Fruit fly (Drosophila melanogaster) whole organism, wandering third instar larva: ENCODE data around the gene CG13896.

Source experiments
- Abd-B ChIP-seq: fragments of >200 bp; optimal IDR thresholded peaks from 2 replicates; lab custom pipeline; 2017; ENCODE audit warnings: missing biosample characterization, missing genetic modification characterization
- CG32264 ChIP-seq: fragments of 200-800 bp; sonication (Bioruptor generic); optimal IDR thresholded peaks from 2 replicates; lab custom pipeline; 2016; ENCODE audit warnings: missing biosample characterization, missing genetic modification characterization
- CG9705 ChIP-seq: fragments of 200-800 bp; sonication (Bioruptor generic); optimal IDR thresholded peaks from 2 replicates; lab custom pipeline; 2018; ENCODE audit warnings: missing biosample characterization, mild to moderate bottlenecking, missing genetic modification characterization
- CrebA ChIP-seq: fragments of 200-800 bp; sonication (Bioruptor generic); optimal IDR thresholded peaks from 2 replicates; lab custom pipeline; 2016; ENCODE audit warnings: missing biosample characterization, mild to moderate bottlenecking, missing genetic modification characterization, borderline replicate concordance
- Dfd ChIP-seq: fragments of >200 bp; optimal IDR thresholded peaks from 2 replicates; lab custom pipeline; 2017; ENCODE audit warnings: missing biosample characterization, missing genetic modification characterization
- Dif ChIP-seq: fragments of 200-275, 200-300 bp; sonication (Bioruptor generic); optimal IDR thresholded peaks from 2 replicates; lab custom pipeline; 2018; ENCODE audit warnings: missing biosample characterization, missing genetic modification characterization; ENCODE audit not compliant: partially characterized antibody
- GATAd ChIP-seq: sonication (Bioruptor generic); optimal IDR thresholded peaks from 2 replicates; lab custom pipeline; 2016; ENCODE audit warnings: missing biosample characterization, missing genetic modification characterization
- HLH106 ChIP-seq: fragments of 200-800 bp; optimal IDR thresholded peaks from 3 replicates; lab custom pipeline; 2019; ENCODE audit warnings: missing biosample characterization, mild to moderate bottlenecking, missing genetic modification characterization, moderate library complexity
- Hnf4 ChIP-seq: fragments of 200-800 bp; sonication (Bioruptor generic); optimal IDR thresholded peaks from 2 replicates; lab custom pipeline; 2016; ENCODE audit warnings: missing biosample characterization, mild to moderate bottlenecking, missing genetic modification characterization
- Hr78 ChIP-seq: fragments of >200 bp; optimal IDR thresholded peaks from 2 replicates; lab custom pipeline; 2017; ENCODE audit warnings: missing biosample characterization, missing genetic modification characterization
- Hr83 ChIP-seq: fragments of 200-300 bp; sonication (Bioruptor generic); optimal IDR thresholded peaks from 2 replicates; lab custom pipeline; 2016; ENCODE audit warnings: missing biosample characterization, mild to moderate bottlenecking, missing genetic modification characterization, moderate library complexity; ENCODE audit not compliant: poor library complexity, severe bottlenecking
- Jra ChIP-seq: sonication (Bioruptor generic); optimal IDR thresholded peaks from 2 replicates; lab custom pipeline; 2016; ENCODE audit warnings: missing biosample characterization, missing genetic modification characterization
- Mio ChIP-seq: sonication (Bioruptor generic); optimal IDR thresholded peaks from 2 replicates; lab custom pipeline; 2016; ENCODE audit warnings: missing biosample characterization, missing genetic modification characterization
- Myc ChIP-seq: fragments of >200 bp; optimal IDR thresholded peaks from 2 replicates; lab custom pipeline; 2017
- N ChIP-seq: fragments of >200 bp; optimal IDR thresholded peaks from 2 replicates; lab custom pipeline; 2018; ENCODE audit warnings: missing biosample characterization, missing external identifiers, missing genetic modification characterization
- OdsH ChIP-seq: fragments of 200-800 bp; sonication (Bioruptor generic); optimal IDR thresholded peaks from 2 replicates; lab custom pipeline; 2016; ENCODE audit warnings: missing biosample characterization, mild to moderate bottlenecking, missing genetic modification characterization
- Rel ChIP-seq, 2 experiments: fragments of 200-800 bp; sonication (Bioruptor generic) in 1 of 2; optimal IDR thresholded peaks; 2 replicates in 1 of 2; 3 replicates in 1 of 2; lab custom pipeline; 2016 to 2019; ENCODE audit warnings: mild to moderate bottlenecking in 2 of 2, missing biosample characterization in 2 of 2, missing genetic modification characterization in 2 of 2, moderate library complexity in 1 of 2
- Sp1 ChIP-seq: fragments of 200-800 bp; sonication (Bioruptor generic); optimal IDR thresholded peaks from 3 replicates; lab custom pipeline; 2019; ENCODE audit warnings: missing biosample characterization, mild to moderate bottlenecking, missing genetic modification characterization, moderate library complexity
- Vsx2 ChIP-seq: fragments of 200-300, 225-300 bp; sonication (Bioruptor generic); optimal IDR thresholded peaks from 2 replicates; lab custom pipeline; 2018; ENCODE audit warnings: missing biosample characterization, missing genetic modification characterization; ENCODE audit not compliant: partially characterized antibody
- br ChIP-seq: fragments of 200-800 bp; sonication (Bioruptor generic); optimal IDR thresholded peaks from 2 replicates; lab custom pipeline; 2016; ENCODE audit warnings: missing biosample characterization, missing genetic modification characterization
- brk ChIP-seq: fragments of 200-800 bp; sonication (Bioruptor generic); optimal IDR thresholded peaks from 2 replicates; lab custom pipeline; 2016; ENCODE audit warnings: missing biosample characterization, mild to moderate bottlenecking, missing genetic modification characterization
- dl ChIP-seq, 2 experiments: fragments of 175-275, 200-275 bp in 1 of 2; fragments of 200-275 bp in 1 of 2; sonication (Bioruptor generic); optimal IDR thresholded peaks; lab custom pipeline; 2018; ENCODE audit warnings: mild to moderate bottlenecking in 2 of 2, missing biosample characterization in 2 of 2, missing genetic modification characterization in 2 of 2, moderate library complexity in 2 of 2; ENCODE audit not compliant: partially characterized antibody in 2 of 2, insufficient read depth in 1 of 2
- dmrt93B ChIP-seq: fragments of 200-800 bp; sonication (Bioruptor generic); optimal IDR thresholded peaks from 2 replicates; lab custom pipeline; 2018; ENCODE audit warnings: missing biosample characterization, mild to moderate bottlenecking, missing genetic modification characterization
- dsf ChIP-seq: sonication (Bioruptor generic); optimal IDR thresholded peaks from 2 replicates; lab custom pipeline; 2016; ENCODE audit warnings: missing biosample characterization, missing genetic modification characterization, borderline replicate concordance
- ey ChIP-seq: fragments of 200-800 bp; sonication (Bioruptor generic); optimal IDR thresholded peaks from 2 replicates; lab custom pipeline; 2016; ENCODE audit warnings: missing biosample characterization, missing genetic modification characterization
- foxo ChIP-seq, 2 experiments: fragments of 200-800 bp; sonication (Bioruptor generic); optimal IDR thresholded peaks; 2 replicates in 1 of 2; 3 replicates in 1 of 2; lab custom pipeline; 2016 to 2017; ENCODE audit warnings: missing biosample characterization in 2 of 2, missing genetic modification characterization in 2 of 2
- fru ChIP-seq: fragments of 200-800 bp; sonication (Bioruptor generic); optimal IDR thresholded peaks from 3 replicates; lab custom pipeline; 2016; ENCODE audit warnings: missing biosample characterization, mild to moderate bottlenecking, missing genetic modification characterization
- h ChIP-seq: fragments of 200-800 bp; sonication (Bioruptor generic); optimal IDR thresholded peaks from 3 replicates; lab custom pipeline; 2016; ENCODE audit warnings: missing biosample characterization, mild to moderate bottlenecking, missing genetic modification characterization
- jim ChIP-seq: fragments of 175-275, 200-325 bp; sonication (Bioruptor generic); optimal IDR thresholded peaks from 2 replicates; lab custom pipeline; 2016; ENCODE audit warnings: missing biosample characterization, mild to moderate bottlenecking, missing genetic modification characterization
- lola ChIP-seq: fragments of >200 bp; optimal IDR thresholded peaks from 2 replicates; lab custom pipeline; 2017; ENCODE audit warnings: missing biosample characterization, missing genetic modification characterization
- pan ChIP-seq: fragments of >200 bp; optimal IDR thresholded peaks from 2 replicates; lab custom pipeline; 2017
- psq ChIP-seq: fragments of 200-800 bp; sonication (Bioruptor generic); optimal IDR thresholded peaks from 3 replicates; lab custom pipeline; 2017; ENCODE audit warnings: missing biosample characterization, mild to moderate bottlenecking, missing genetic modification characterization, moderate library complexity
- rgr ChIP-seq: fragments of 200-800 bp; sonication (Bioruptor generic); optimal IDR thresholded peaks from 3 replicates; lab custom pipeline; 2016; ENCODE audit warnings: missing biosample characterization, mild to moderate bottlenecking, missing genetic modification characterization
- sage ChIP-seq: fragments of 200-800 bp; sonication (Bioruptor generic); optimal IDR thresholded peaks from 2 replicates; lab custom pipeline; 2016; ENCODE audit warnings: missing biosample characterization, mild to moderate bottlenecking, missing genetic modification characterization
- sv ChIP-seq: fragments of 200-800 bp; sonication (Bioruptor generic); optimal IDR thresholded peaks from 3 replicates; lab custom pipeline; 2016; ENCODE audit warnings: missing biosample characterization, missing genetic modification characterization
- tai ChIP-seq: sonication (Bioruptor generic); optimal IDR thresholded peaks from 2 replicates; lab custom pipeline; 2016; ENCODE audit warnings: missing biosample characterization, missing genetic modification characterization
- usp ChIP-seq: fragments of >200 bp; optimal IDR thresholded peaks from 2 replicates; lab custom pipeline; 2017; ENCODE audit warnings: missing biosample characterization, missing genetic modification characterization
- woc ChIP-seq: sonication (Bioruptor generic); optimal IDR thresholded peaks from 2 replicates; lab custom pipeline; 2016; ENCODE audit warnings: missing biosample characterization, mild to moderate bottlenecking, missing genetic modification characterization

The CG13896 gene

DNA sequence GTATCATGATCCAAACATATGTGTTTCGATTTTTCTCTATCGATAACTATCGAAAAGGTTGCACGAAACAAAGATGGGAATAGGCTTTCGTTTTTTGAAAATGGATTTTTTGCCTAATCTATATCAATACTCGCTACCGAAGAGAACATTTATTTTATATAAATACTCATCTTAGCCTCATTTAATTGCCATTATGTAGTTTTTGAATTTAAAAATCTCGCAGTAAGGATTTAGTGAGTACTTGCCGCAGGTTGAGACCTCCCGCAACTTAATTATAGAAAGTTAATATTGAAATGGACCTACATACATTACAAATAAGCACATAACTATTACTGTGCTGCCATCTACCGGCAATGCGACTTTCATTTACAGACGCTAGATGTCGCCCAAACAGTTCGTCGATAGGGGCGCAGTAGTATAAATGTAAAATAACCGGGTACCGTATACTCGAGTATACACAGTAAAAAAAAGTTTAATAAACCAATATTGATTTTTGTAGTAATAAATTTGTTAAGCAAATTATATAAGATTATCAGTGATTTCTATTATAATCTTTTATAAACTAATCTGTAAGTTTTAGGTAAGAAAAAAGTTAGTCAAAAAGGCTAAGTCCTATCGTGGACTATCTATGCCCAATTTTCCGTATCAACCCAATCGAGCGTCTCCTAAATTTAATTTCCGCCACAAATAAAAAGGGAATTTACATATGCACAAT is at the start of gene CG13896:
TSS of gene CG13896 (minus strand) at position 12 of the 715 bp plus-strand sequence.
- TF ChIP-seq CG32264 (GFP tag; lab: Kevin White, UChicago) (no peak), Jra (peak; percentile 88), Hr78 (GFP tag; lab: Kevin White, UChicago) (no peak), CG9705 (GFP tag; lab: Kevin White, UChicago) (peak; percentile 44), woc (GFP tag; lab: Kevin White, UChicago) (peak; percentile 64), tai (GFP tag; lab: Kevin White, UChicago) (peak; percentile 94), sage (no peak), lola (GFP tag; lab: Kevin White, UChicago) (no peak), jim (GFP tag; lab: Kevin White, UChicago) (peak; percentile 86), brk (GFP tag; lab: Kevin White, UChicago) (peak; percentile 68), foxo (GFP tag; optimal IDR thresholded peaks at IDR 0.05; lab: Kevin White, UChicago) (peak in 1 of 2 experiments; percentile 94), usp (GFP tag; lab: Kevin White, UChicago) (no peak), Abd-B (GFP tag; lab: Kevin White, UChicago) (no peak), h (GFP tag; lab: Kevin White, UChicago) (peak; percentile 89), Dfd (GFP tag; lab: Kevin White, UChicago) (no peak), Hnf4 (GFP tag; lab: Kevin White, UChicago) (peak; percentile 93), Mio (GFP tag; lab: Kevin White, UChicago) (peak; percentile 56), Rel (GFP tag; optimal IDR thresholded peaks at IDR 0.05; lab: Kevin White, UChicago) (no peak), Rel (tag; optimal IDR thresholded peaks at IDR 0.05; lab: Kevin White, UChicago) (peak; percentile 19), pan (lab: Kevin White, UChicago) (no peak), Vsx2 (GFP tag; lab: Kevin White, UChicago) (no peak), GATAd (GFP tag; lab: Kevin White, UChicago) (peak; percentile 72), N (GFP tag; lab: Kevin White, UChicago) (no peak), dsf (peak; percentile 41), dmrt93B (GFP tag; lab: Kevin White, UChicago) (peak; percentile 69), OdsH (peak; percentile 86), rgr (GFP tag; lab: Kevin White, UChicago) (peak; percentile 91), psq (GFP tag; lab: Kevin White, UChicago) (peak; percentile 71), Hr83 (GFP tag; lab: Kevin White, UChicago) (peak; percentile 98), dl (GFP tag; optimal IDR thresholded peaks at IDR 0.05; lab: Kevin White, UChicago; ENCODE audit: insufficient read depth in 1 of 2, partially characterized antibody in 2 of 2) (no peak), fru (GFP tag; lab: Kevin White, UChicago) (peak; percentile 87), Sp1 (peak; percentile 32), br (peak; percentile 86), CrebA (no peak), Myc (lab: Kevin White, UChicago) (peak; percentile 93), sv (peak; percentile 87), ey (GFP tag; lab: Kevin White, UChicago) (peak; percentile 85), Dif (no peak), HLH106 (tag; lab: Kevin White, UChicago) (peak; percentile 73)

DNA sequence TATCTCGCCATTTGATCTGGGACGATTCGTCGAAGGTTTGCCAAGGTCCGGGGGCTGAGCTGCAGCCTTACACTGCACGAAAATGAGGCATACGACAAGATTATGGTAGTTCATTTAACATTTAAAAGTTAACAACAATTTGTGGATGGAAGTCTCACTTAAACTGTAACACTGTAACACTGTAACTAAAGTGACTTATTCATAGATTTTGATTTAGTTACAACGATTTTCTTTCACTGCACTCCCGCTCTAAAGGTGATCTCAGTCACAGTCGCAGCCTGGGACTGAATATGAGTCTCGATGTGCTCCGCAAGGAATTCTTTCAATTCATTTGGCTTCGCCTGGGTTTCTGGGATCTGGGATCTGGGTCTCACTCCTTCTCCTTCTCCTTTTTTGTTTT is 48.6 kb upstream of the CG13896 start:
- TF ChIP-seq usp (GFP tag; lab: Kevin White, UChicago) (no peak), Mio (GFP tag; lab: Kevin White, UChicago) (no peak), woc (GFP tag; lab: Kevin White, UChicago) (peak; percentile 97), N (GFP tag; lab: Kevin White, UChicago) (no peak), br (peak; percentile 97), HLH106 (tag; lab: Kevin White, UChicago) (peak; percentile 97), ey (GFP tag; lab: Kevin White, UChicago) (peak; percentile 90), OdsH (peak; percentile 89), rgr (GFP tag; lab: Kevin White, UChicago) (peak; percentile 90), tai (GFP tag; lab: Kevin White, UChicago) (peak; percentile 86), CrebA (peak; percentile 69), fru (GFP tag; lab: Kevin White, UChicago) (peak; percentile 98), Abd-B (GFP tag; lab: Kevin White, UChicago) (no peak), Hnf4 (GFP tag; lab: Kevin White, UChicago) (peak; percentile 90), pan (lab: Kevin White, UChicago) (no peak), Myc (lab: Kevin White, UChicago) (no peak), Jra (peak; percentile 92), dl (GFP tag; optimal IDR thresholded peaks at IDR 0.05; lab: Kevin White, UChicago; ENCODE audit: insufficient read depth in 1 of 2, partially characterized antibody in 2 of 2) (no peak), Sp1 (peak; percentile 96), foxo (GFP tag; optimal IDR thresholded peaks at IDR 0.05; lab: Kevin White, UChicago) (peak; percentile 73 to 93), psq (GFP tag; lab: Kevin White, UChicago) (peak; percentile 92), Hr78 (GFP tag; lab: Kevin White, UChicago) (no peak), dsf (peak; percentile 67), jim (GFP tag; lab: Kevin White, UChicago) (no peak), dmrt93B (GFP tag; lab: Kevin White, UChicago) (peak; percentile 94), Dfd (GFP tag; lab: Kevin White, UChicago) (no peak), sage (peak; percentile 87), brk (GFP tag; lab: Kevin White, UChicago) (peak; percentile 84), Rel (GFP tag; optimal IDR thresholded peaks at IDR 0.05; lab: Kevin White, UChicago) (peak; percentile 89), Rel (tag; optimal IDR thresholded peaks at IDR 0.05; lab: Kevin White, UChicago) (peak; percentile 87), CG32264 (GFP tag; lab: Kevin White, UChicago) (peak; percentile 92), lola (GFP tag; lab: Kevin White, UChicago) (no peak), Hr83 (GFP tag; lab: Kevin White, UChicago) (peak; percentile 65), h (GFP tag; lab: Kevin White, UChicago) (peak; percentile 95), GATAd (GFP tag; lab: Kevin White, UChicago) (peak; percentile 30), sv (no peak), Vsx2 (GFP tag; lab: Kevin White, UChicago) (no peak), CG9705 (GFP tag; lab: Kevin White, UChicago) (peak; percentile 94), Dif (no peak)
